Fruit fly (Drosophila melanogaster) whole organism, pupa: ENCODE data around the gene Cerk.

ENCODE experiments used
- CG10348 ChIP-seq: fragments of 200-800 bp; sonication (Bioruptor generic); IDR thresholded peaks from 2 replicates; pipeline ENCODE4 v1.3.6; 2022; ENCODE audit warnings: missing biosample characterization, missing genetic modification characterization
- CG12605 ChIP-seq: fragments of 200-800 bp; sonication (Bioruptor generic); IDR thresholded peaks from 2 replicates; pipeline ENCODE4 v1.3.6; 2022; ENCODE audit warnings: missing biosample characterization, missing genetic modification characterization
- CG13204 ChIP-seq: fragments of 200-800 bp; sonication (Bioruptor generic); optimal IDR thresholded peaks from 2 replicates; lab custom pipeline; 2018; ENCODE audit warnings: missing biosample characterization, mild to moderate bottlenecking, missing genetic modification characterization, moderate library complexity
- CG14655 ChIP-seq: fragments of 200-800 bp; sonication (Bioruptor generic); optimal IDR thresholded peaks from 3 replicates; lab custom pipeline; 2017; ENCODE audit warnings: mild to moderate bottlenecking, missing biosample characterization, missing genetic modification reagents, missing genetic modification characterization
- CG15710 ChIP-seq: fragments of 200-800 bp; sonication (Bioruptor generic); optimal IDR thresholded peaks from 2 replicates; lab custom pipeline; 2018; ENCODE audit warnings: missing biosample characterization, mild to moderate bottlenecking, missing genetic modification characterization, moderate library complexity
- CG17806 ChIP-seq: fragments of 200-800 bp; sonication (Bioruptor generic); optimal IDR thresholded peaks from 2 replicates; lab custom pipeline; 2018; ENCODE audit warnings: missing biosample characterization, mild to moderate bottlenecking, missing genetic modification characterization, moderate library complexity
- CG32121 ChIP-seq: fragments of 200-800 bp; sonication (Bioruptor generic); IDR thresholded peaks from 2 replicates; pipeline ENCODE4 v1.3.6; 2022; ENCODE audit warnings: missing biosample characterization, missing genetic modification characterization
- CG34367 ChIP-seq: fragments of 200-800 bp; sonication (Bioruptor generic); optimal IDR thresholded peaks from 2 replicates; lab custom pipeline; 2018; ENCODE audit warnings: missing biosample characterization, mild to moderate bottlenecking, missing genetic modification characterization
- CG4496 ChIP-seq: fragments of 200-800 bp; sonication (Bioruptor generic); IDR thresholded peaks from 3 replicates; pipeline ENCODE4 v1.3.6; 2022; ENCODE audit warnings: missing biosample characterization, missing genetic modification characterization
- CG8159 ChIP-seq: fragments of 200-800 bp; sonication (Bioruptor generic); optimal IDR thresholded peaks from 3 replicates; lab custom pipeline; 2018; ENCODE audit warnings: missing biosample characterization, mild to moderate bottlenecking, missing genetic modification characterization, moderate library complexity
- CG8301 ChIP-seq: fragments of 200-800 bp; sonication (Bioruptor generic); optimal IDR thresholded peaks from 2 replicates; lab custom pipeline; 2018; ENCODE audit warnings: missing biosample characterization, mild to moderate bottlenecking, missing genetic modification characterization
- CG9948 ChIP-seq: fragments of 200-800 bp; sonication (Bioruptor generic); optimal IDR thresholded peaks from 2 replicates; lab custom pipeline; 2018; ENCODE audit warnings: missing biosample characterization, mild to moderate bottlenecking, missing genetic modification characterization, moderate library complexity
- D1 ChIP-seq: fragments of 200-800 bp; sonication (Bioruptor generic); optimal IDR thresholded peaks from 2 replicates; lab custom pipeline; 2018; ENCODE audit warnings: missing biosample characterization, mild to moderate bottlenecking, missing genetic modification characterization, moderate library complexity
- EcR ChIP-seq: fragments of 200-800 bp; sonication (Bioruptor generic); optimal IDR thresholded peaks from 3 replicates; lab custom pipeline; 2019; ENCODE audit warnings: missing biosample characterization, missing genetic modification characterization, mild to moderate bottlenecking, moderate library complexity, missing genetic modification reagents
- Ets98B ChIP-seq: fragments of 200-800 bp; sonication (Bioruptor generic); IDR thresholded peaks from 2 replicates; pipeline ENCODE4 v1.3.6; 2022; ENCODE audit warnings: missing biosample characterization, missing genetic modification characterization
- Pif1A ChIP-seq: fragments of 200-800 bp; sonication (Bioruptor generic); optimal IDR thresholded peaks from 3 replicates; lab custom pipeline; 2016; ENCODE audit warnings: missing biosample characterization, missing genetic modification characterization
- Pif1B ChIP-seq: fragments of 200-800 bp; sonication (Bioruptor generic); optimal IDR thresholded peaks from 3 replicates; lab custom pipeline; 2016; ENCODE audit warnings: missing biosample characterization, missing genetic modification characterization
- fd96Ca ChIP-seq: fragments of 200-800 bp; sonication (Bioruptor generic); IDR thresholded peaks from 3 replicates; pipeline ENCODE4 v1.3.6; 2022; ENCODE audit warnings: missing biosample characterization, missing genetic modification characterization
- gl ChIP-seq: fragments of 200-800 bp; sonication (Bioruptor generic); optimal IDR thresholded peaks from 2 replicates; lab custom pipeline; 2018; ENCODE audit warnings: missing biosample characterization, mild to moderate bottlenecking, missing genetic modification characterization
- rn ChIP-seq: fragments of 200-800 bp; sonication (Bioruptor generic); IDR thresholded peaks from 2 replicates; pipeline ENCODE4 v1.3.6; 2022; ENCODE audit warnings: missing biosample characterization, missing genetic modification characterization

Gene Cerk

DNA sequence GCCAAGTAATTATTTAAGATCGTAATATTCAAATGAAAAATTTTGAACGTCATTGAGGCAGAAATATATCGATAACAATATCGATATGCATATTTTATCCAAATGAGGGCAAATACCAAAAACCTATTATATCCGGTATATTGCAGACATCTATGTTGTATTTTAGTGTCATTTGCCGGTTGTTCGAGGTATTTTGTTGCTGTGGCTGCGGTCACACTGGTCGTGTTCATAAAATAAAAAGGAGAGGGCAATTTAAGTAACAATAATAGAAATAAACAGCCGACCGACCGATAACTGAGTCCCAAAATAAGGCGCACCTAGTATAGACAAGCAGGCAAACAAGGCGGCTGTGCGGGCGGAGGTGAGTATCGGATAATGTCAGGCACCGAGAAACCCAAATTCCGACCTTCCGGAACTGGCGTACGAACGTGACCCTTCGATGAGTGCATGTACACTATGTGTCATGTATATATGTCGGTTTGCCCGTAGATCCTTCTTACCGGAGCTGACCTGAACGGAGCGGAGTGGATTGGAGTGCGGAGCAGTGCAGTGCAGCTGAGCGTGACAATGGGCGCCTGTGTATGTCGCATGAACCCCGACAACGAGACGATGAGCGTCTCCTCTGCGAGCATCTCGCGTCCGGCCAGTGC lies 25.8 kb upstream of the Cerk start, which contains the start of gene CG1172:
Gene CG1172 (plus strand): TSS at position 181 of the 650 bp plus-strand sequence.
- TF ChIP-seq CG34367 (tag; lab: Kevin White, UChicago) (no peak), CG4496 (0 out of 3 replicates have a peak, but pooled peaks have one; percentile 17), CG12605 (no peak), fd96Ca (no peak)

DNA sequence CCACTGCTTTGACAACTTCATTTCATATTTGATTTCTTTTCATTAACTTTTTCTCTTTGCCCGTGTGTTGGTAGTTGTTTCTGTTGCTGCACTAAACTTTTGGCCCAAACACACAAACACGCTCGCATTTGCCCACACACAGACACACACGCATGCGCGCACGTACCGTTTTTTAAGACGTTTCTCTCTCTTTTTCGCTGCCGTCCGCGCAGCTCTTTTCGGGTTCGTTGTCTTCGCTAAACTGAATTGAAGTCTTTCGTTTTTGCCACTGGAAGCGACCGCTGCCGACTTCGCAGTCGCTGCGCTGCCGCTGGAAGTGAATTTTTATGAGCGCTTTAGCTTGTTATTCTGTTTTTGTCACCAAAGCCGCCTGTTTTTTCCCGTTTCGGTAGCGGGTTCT lies 24.5 kb upstream of the Cerk start, which contains the start of gene kkv:
Gene kkv (minus strand): TSS at position 246 of the 400 bp plus-strand sequence.
- TF ChIP-seq CG8301 (tag; lab: Kevin White, UChicago) = no peak
- peak; percentile 42; the same call in 1 of the 2 replicates for TF ChIP-seq Ets98B (GFP tag; lab: Robert Waterston, UW)
- TF ChIP-seq Pif1B (GFP tag; lab: Kevin White, UChicago) = no peak
- no peak for TF ChIP-seq CG34367 (tag; lab: Kevin White, UChicago)
- TF ChIP-seq gl (tag; lab: Kevin White, UChicago) = no peak
- TF ChIP-seq CG10348 (GFP tag; lab: Robert Waterston, UW) = no peak
- TF ChIP-seq EcR (GFP tag; lab: Kevin White, UChicago) = peak; percentile 58
- TF ChIP-seq rn (GFP tag; lab: Robert Waterston, UW) = no peak; the same call in 1 of the 2 replicates
- TF ChIP-seq D1 (tag; lab: Kevin White, UChicago) = no peak
- TF ChIP-seq Pif1A = no peak

DNA sequence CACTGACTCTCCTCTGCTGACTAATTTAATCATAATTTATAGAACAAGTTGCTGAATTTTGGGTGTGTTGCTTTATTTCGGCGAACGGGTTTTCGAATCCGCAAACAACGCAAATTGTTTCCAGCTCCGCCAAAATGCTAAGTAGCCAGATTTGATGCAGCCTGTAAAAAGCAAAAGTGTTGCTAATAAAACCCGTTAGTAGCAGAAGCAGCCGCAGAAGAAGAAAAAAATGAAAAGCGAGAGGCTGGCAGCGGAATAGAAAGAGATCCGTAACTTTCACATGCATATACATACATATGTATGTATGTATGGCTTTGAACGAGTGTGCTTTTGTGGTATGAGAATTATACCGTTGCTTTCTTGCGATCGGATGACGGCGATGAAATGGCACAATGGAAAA lies 23.9 kb upstream of the Cerk start:
- TF ChIP-seq CG14655 (GFP tag; lab: Kevin White, UChicago) (peak; percentile 37), CG8301 (tag; lab: Kevin White, UChicago) (peak; percentile 15), CG32121 (no peak)

dm6 chr3R:5390095-5390663 lies 22.1 kb upstream of the Cerk start:
- TF ChIP-seq CG10348 (GFP tag; lab: Robert Waterston, UW) (0 out of 2 replicates have a peak, but pooled peaks have one; percentile 21), EcR (GFP tag; lab: Kevin White, UChicago) (peak; percentile 82), CG17806 (tag; lab: Kevin White, UChicago) (no peak), CG13204 (peak; percentile 40)

DNA sequence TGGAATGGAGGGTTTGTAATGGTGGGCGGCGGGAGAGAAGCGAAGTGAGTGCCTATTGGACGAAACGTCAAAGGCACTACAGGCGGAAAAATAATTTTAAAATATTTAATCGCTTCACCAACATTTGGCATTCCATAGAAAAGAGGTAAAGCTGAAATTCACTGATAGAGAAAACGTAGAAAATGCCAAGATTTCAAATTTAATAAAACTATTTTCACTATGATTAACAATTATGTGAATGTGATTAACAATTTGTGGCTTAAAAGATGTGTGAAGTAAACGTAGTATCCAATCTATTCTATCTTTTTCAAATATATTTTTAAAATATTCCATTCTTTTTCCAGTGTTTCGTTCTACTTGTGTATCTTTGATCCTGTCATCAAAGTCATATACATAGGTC lies 21.3 kb upstream of the Cerk start:
- TF ChIP-seq CG32121 = no peak
- TF ChIP-seq CG17806 (tag; lab: Kevin White, UChicago) = peak; percentile 52
- no peak for TF ChIP-seq CG4496
- TF ChIP-seq CG9948 (tag; lab: Kevin White, UChicago) = peak; percentile 67
- peak; percentile 6 for TF ChIP-seq CG15710 (tag; lab: Kevin White, UChicago)
- no peak for TF ChIP-seq CG13204
- TF ChIP-seq CG8301 (tag; lab: Kevin White, UChicago) = peak; percentile 42
- TF ChIP-seq CG14655 (GFP tag; lab: Kevin White, UChicago) = peak; percentile 65
- TF ChIP-seq CG34367 (tag; lab: Kevin White, UChicago) = peak; percentile 4
- peak; percentile 42 for TF ChIP-seq CG8159
- TF ChIP-seq gl (tag; lab: Kevin White, UChicago) = no peak
- no peak for TF ChIP-seq fd96Ca
- TF ChIP-seq EcR (GFP tag; lab: Kevin White, UChicago) = no peak
- TF ChIP-seq CG12605 = no peak
- TF ChIP-seq rn (GFP tag; lab: Robert Waterston, UW) = no peak

DNA sequence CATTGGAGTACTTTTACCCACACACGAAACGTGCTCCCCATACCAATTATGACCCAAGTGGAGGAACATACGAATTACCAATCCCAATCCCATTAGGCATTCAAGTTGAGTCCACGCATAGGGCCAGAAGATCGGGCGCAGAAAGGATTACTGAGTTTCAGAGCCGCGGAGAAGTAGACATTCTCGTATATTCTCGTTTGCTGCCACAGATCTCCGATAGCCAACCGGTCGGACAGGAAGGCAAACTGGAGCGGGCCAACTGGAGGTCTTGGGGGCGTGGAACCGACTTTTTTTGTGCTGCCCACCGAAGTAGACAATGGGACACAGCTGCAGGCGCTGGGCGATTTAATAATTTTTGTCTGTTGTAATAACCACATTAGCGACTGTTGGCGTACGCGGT lies 20.9 kb upstream of the Cerk start:
- TF ChIP-seq CG17806 (tag; lab: Kevin White, UChicago) (no peak), EcR (GFP tag; lab: Kevin White, UChicago) (peak; percentile 79), CG10348 (GFP tag; lab: Robert Waterston, UW) (no peak), CG8301 (tag; lab: Kevin White, UChicago) (no peak), CG13204 (peak; percentile 17)

DNA sequence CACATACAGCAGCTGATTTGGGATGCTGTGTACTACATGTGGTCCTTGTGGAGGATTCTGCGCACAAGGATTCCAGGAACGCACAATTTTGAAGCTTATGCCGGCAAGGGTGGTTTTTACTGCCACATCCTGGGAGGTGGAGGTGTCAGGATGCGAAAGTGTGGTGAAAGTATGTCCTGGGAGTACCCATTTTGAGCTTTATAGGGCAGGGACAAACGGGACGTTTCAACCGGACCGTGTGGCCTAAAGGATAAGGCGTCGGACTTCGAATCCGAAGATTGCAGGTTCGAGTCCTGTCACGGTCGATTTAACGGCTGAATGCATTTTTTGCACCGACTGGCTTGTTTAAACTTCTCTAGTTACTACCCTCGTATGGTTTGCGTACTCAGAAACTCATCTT lies 19.9 kb upstream of the Cerk start:
- TF ChIP-seq CG10348 (GFP tag; lab: Robert Waterston, UW) = no peak
- TF ChIP-seq fd96Ca = no peak
- TF ChIP-seq gl (tag; lab: Kevin White, UChicago) = no peak
- TF ChIP-seq CG15710 (tag; lab: Kevin White, UChicago) = no peak
- no peak for TF ChIP-seq CG14655 (GFP tag; lab: Kevin White, UChicago)
- TF ChIP-seq CG9948 (tag; lab: Kevin White, UChicago) = no peak
- TF ChIP-seq Pif1B (GFP tag; lab: Kevin White, UChicago) = no peak
- no peak for TF ChIP-seq CG34367 (tag; lab: Kevin White, UChicago)
- TF ChIP-seq CG4496 = no peak
- TF ChIP-seq Ets98B (GFP tag; lab: Robert Waterston, UW) = no peak
- TF ChIP-seq D1 (tag; lab: Kevin White, UChicago) = no peak
- TF ChIP-seq EcR (GFP tag; lab: Kevin White, UChicago) = no peak
